Worm (Caenorhabditis elegans) whole organism, mixed stage, embryonic: ENCODE data around the gene F18G5.6.

Experiments
- lin-13 ChIP-seq: fragments of 150-350 bp; optimal IDR thresholded peaks from 2 replicates; lab custom pipeline; 2014; ENCODE audit warnings: missing biosample characterization, missing genetic modification characterization
- nhr-237 ChIP-seq: fragments of 150-350 bp; optimal IDR thresholded peaks from 2 replicates; lab custom pipeline; 2014; ENCODE audit warnings: missing biosample characterization, missing genetic modification characterization
- pha-4 ChIP-seq: fragments of 150-350 bp; optimal IDR thresholded peaks from 2 replicates; lab custom pipeline; 2018; ENCODE audit warnings: missing biosample characterization, missing genetic modification reagents, missing genetic modification characterization
- snpc-4 ChIP-seq: fragments of 150-350 bp; optimal IDR thresholded peaks from 2 replicates; lab custom pipeline; 2014; ENCODE audit warnings: missing biosample characterization, missing genetic modification characterization
- sptf-1 ChIP-seq: sonication (generic microtip); optimal IDR thresholded peaks from 2 replicates; lab custom pipeline; 2017; ENCODE audit warnings: mild to moderate bottlenecking, missing genetic modification characterization, moderate library complexity, missing compliant biosample characterization
- unc-39 ChIP-seq: fragments of 150-350 bp; optimal IDR thresholded peaks from 2 replicates; lab custom pipeline; 2014; ENCODE audit warnings: missing biosample characterization, missing genetic modification characterization
- unc-62 ChIP-seq: fragments of 150-350 bp; optimal IDR thresholded peaks from 2 replicates; lab custom pipeline; 2014; ENCODE audit warnings: missing biosample characterization, missing genetic modification reagents, missing genetic modification characterization
- ztf-11 ChIP-seq: fragments of 150-350 bp; optimal IDR thresholded peaks from 2 replicates; lab custom pipeline; 2014; ENCODE audit warnings: missing biosample characterization, missing genetic modification characterization

ce11 chrX:9251488-9251887 is 12.6 kb downstream of the F18G5.6 start, which contains the start of gene pes-8:
- TF ChIP-seq sptf-1 (tag; lab: Kevin White, UChicago), result no peak
- no peak for TF ChIP-seq snpc-4 (tag; lab: Kevin White, UChicago)
- no peak for TF ChIP-seq nhr-237 (tag; lab: Kevin White, UChicago)
- no peak for TF ChIP-seq pha-4 (tag; lab: Kevin White, UChicago)
- no peak for TF ChIP-seq ztf-11
- TF ChIP-seq unc-62 (GFP tag; lab: Kevin White, UChicago), result no peak
- TF ChIP-seq lin-13 (tag; lab: Kevin White, UChicago), result no peak
- TF ChIP-seq unc-39 (tag; lab: Kevin White, UChicago), result no peak
